Worm (Caenorhabditis elegans) whole organism, L1 larva: ENCODE data around the gene C08F11.13.
"Not testable (repeated sequence)": the region's sequence is repeated elsewhere in the genome, so short reads cannot be mapped to it uniquely, and the experiment has no call there.

Experiments used
- C16A3.4 ChIP-seq: fragments of 150-350 bp; optimal IDR thresholded peaks from 2 replicates; lab custom pipeline; 2014; ENCODE audit warnings: missing biosample characterization, missing genetic modification characterization
- Y116A8C.19 ChIP-seq: sonication (generic microtip); optimal IDR thresholded peaks from 2 replicates; lab custom pipeline; 2016; ENCODE audit warnings: missing compliant biosample characterization, missing genetic modification characterization, borderline replicate concordance
- alr-1 ChIP-seq: fragments of 200-800 bp; sonication (Bioruptor generic); optimal IDR thresholded peaks from 2 replicates; lab custom pipeline; 2018; ENCODE audit warnings: borderline replicate concordance, mild to moderate bottlenecking, missing genetic modification characterization, missing compliant biosample characterization
- aly-2 ChIP-seq: fragments of 150-350 bp; optimal IDR thresholded peaks from 2 replicates; lab custom pipeline; 2014; ENCODE audit warnings: missing biosample characterization, missing genetic modification characterization
- ceh-63 ChIP-seq: fragments of 200-800 bp; sonication (Bioruptor generic); optimal IDR thresholded peaks from 2 replicates; lab custom pipeline; 2018; ENCODE audit warnings: mild to moderate bottlenecking, missing genetic modification characterization, missing compliant biosample characterization
- ceh-82 ChIP-seq, 3 experiments: fragments of 150-350 bp in 1 of 3; sonication (generic microtip) in 2 of 3; optimal IDR thresholded peaks; 2 replicates each; lab custom pipeline; 2014 to 2017; ENCODE audit warnings: missing biosample characterization in 3 of 3, missing genetic modification characterization in 3 of 3
- ces-1 ChIP-seq: fragments of 150-350 bp; optimal IDR thresholded peaks from 2 replicates; lab custom pipeline; 2014; ENCODE audit warnings: missing biosample characterization, missing genetic modification reagents, missing genetic modification characterization
- dpl-1 ChIP-seq, 3 experiments: fragments of 150-350 bp in 2 of 3; sonication (generic microtip) in 1 of 3; optimal IDR thresholded peaks; 2 replicates each; lab custom pipeline; 2014 to 2017; ENCODE audit warnings: missing biosample characterization in 3 of 3, missing genetic modification characterization in 3 of 3, missing genetic modification reagents in 3 of 3
- egl-27 ChIP-seq, 2 experiments: fragments of 150-350 bp in 1 of 2; sonication (generic microtip); optimal IDR thresholded peaks; 3 replicates each; lab custom pipeline; 2017 to 2018; ENCODE audit warnings: missing biosample characterization in 2 of 2, missing genetic modification characterization in 2 of 2, missing genetic modification reagents in 2 of 2
- elt-2 ChIP-seq: sonication (generic microtip); optimal IDR thresholded peaks from 2 replicates; lab custom pipeline; 2016; ENCODE audit warnings: missing genetic modification characterization, mild to moderate bottlenecking, inconsistent platforms, missing compliant biosample characterization, missing genetic modification reagents
- elt-3 ChIP-seq, 6 experiments: fragments of 150-350 bp in 1 of 6; sonication (generic microtip); optimal IDR thresholded peaks; 2 replicates each; lab custom pipeline; 2017 to 2018; ENCODE audit warnings: missing biosample characterization in 6 of 6, missing genetic modification characterization in 6 of 6, inconsistent platforms in 1 of 6
- fkh-4 ChIP-seq: sonication (generic microtip); optimal IDR thresholded peaks from 2 replicates; lab custom pipeline; 2016; ENCODE audit warnings: missing compliant biosample characterization, missing genetic modification characterization, borderline replicate concordance
- fkh-8 ChIP-seq: sonication (generic microtip); optimal IDR thresholded peaks from 2 replicates; lab custom pipeline; 2016; ENCODE audit warnings: mild to moderate bottlenecking, missing genetic modification characterization, missing compliant biosample characterization
- hlh-4 ChIP-seq: sonication (generic microtip); optimal IDR thresholded peaks from 2 replicates; lab custom pipeline; 2016; ENCODE audit warnings: mild to moderate bottlenecking, missing genetic modification characterization, missing compliant biosample characterization
- hpl-2 ChIP-seq: fragments of 150-350 bp; optimal IDR thresholded peaks from 2 replicates; lab custom pipeline; 2014; ENCODE audit warnings: missing biosample characterization, missing genetic modification reagents, missing genetic modification characterization
- lin-35 ChIP-seq, 2 experiments: fragments of 150-350 bp; optimal IDR thresholded peaks; 2 replicates each; lab custom pipeline; 2014; ENCODE audit warnings: missing biosample characterization in 2 of 2, missing genetic modification characterization in 2 of 2, missing genetic modification reagents in 2 of 2
- mab-9 ChIP-seq: fragments of 200-800 bp; sonication (Bioruptor generic); IDR thresholded peaks from 2 replicates; pipeline ENCODE4 v1.3.6; 2022; ENCODE audit warnings: missing genetic modification reagents, missing genetic modification characterization, missing compliant biosample characterization
- mdl-1 ChIP-seq, 2 experiments: fragments of 150-350 bp; optimal IDR thresholded peaks; 2 replicates each; lab custom pipeline; 2014 to 2017; ENCODE audit warnings: missing biosample characterization in 2 of 2, missing genetic modification characterization in 2 of 2, inconsistent platforms in 1 of 2
- nhr-20 ChIP-seq: sonication (generic microtip); optimal IDR thresholded peaks from 2 replicates; lab custom pipeline; 2016; ENCODE audit warnings: mild to moderate bottlenecking, missing genetic modification characterization, missing compliant biosample characterization
- nhr-71 ChIP-seq: sonication (generic microtip); optimal IDR thresholded peaks from 2 replicates; lab custom pipeline; 2016; ENCODE audit warnings: mild to moderate bottlenecking, missing genetic modification characterization, moderate library complexity, missing compliant biosample characterization
- nhr-84 ChIP-seq: sonication (generic microtip); optimal IDR thresholded peaks from 2 replicates; lab custom pipeline; 2017; ENCODE audit warnings: missing biosample characterization, missing genetic modification characterization
- nhr-85 ChIP-seq: sonication (generic microtip); peaks from one replicate; lab custom pipeline; 2016; ENCODE audit warnings: missing genetic modification characterization, inconsistent platforms, missing compliant biosample characterization
- skn-1 ChIP-seq: fragments of 150-350 bp; optimal IDR thresholded peaks from 2 replicates; lab custom pipeline; 2014; ENCODE audit warnings: missing biosample characterization, missing genetic modification characterization
- sptf-1 ChIP-seq: fragments of 150-350 bp; optimal IDR thresholded peaks from 2 replicates; lab custom pipeline; 2014; ENCODE audit warnings: missing biosample characterization, missing genetic modification characterization
- tlp-1 ChIP-seq: fragments of 150-350 bp; optimal IDR thresholded peaks from 2 replicates; lab custom pipeline; 2014; ENCODE audit warnings: missing biosample characterization, missing genetic modification characterization
- unc-130 ChIP-seq: fragments of 150-350 bp; optimal IDR thresholded peaks from 2 replicates; lab custom pipeline; 2017; ENCODE audit warnings: missing biosample characterization, missing genetic modification characterization, inconsistent platforms
- unc-62 ChIP-seq: fragments of 150-350 bp; optimal IDR thresholded peaks from 2 replicates; lab custom pipeline; 2014; ENCODE audit warnings: missing biosample characterization, missing genetic modification reagents, missing genetic modification characterization
- unc-86 ChIP-seq: sonication (generic microtip); optimal IDR thresholded peaks from 2 replicates; lab custom pipeline; 2016; ENCODE audit warnings: missing genetic modification characterization, missing compliant biosample characterization
- unc-98 ChIP-seq: fragments of 200-800 bp; sonication (Bioruptor generic); IDR thresholded peaks from 2 replicates; pipeline ENCODE4 v1.3.6; 2022; ENCODE audit warnings: missing genetic modification characterization, missing compliant biosample characterization
- xbp-1 ChIP-seq: sonication (generic microtip); optimal IDR thresholded peaks from 2 replicates; lab custom pipeline; 2016; ENCODE audit warnings: missing genetic modification characterization, missing compliant biosample characterization
- zip-4 ChIP-seq: fragments of 200-800 bp; sonication (Bioruptor generic); optimal IDR thresholded peaks from 2 replicates; lab custom pipeline; 2018; ENCODE audit warnings: mild to moderate bottlenecking, missing genetic modification characterization, moderate library complexity, missing compliant biosample characterization
- ztf-4 ChIP-seq: fragments of 150-350 bp; optimal IDR thresholded peaks from 2 replicates; lab custom pipeline; 2014; ENCODE audit warnings: missing biosample characterization, missing genetic modification characterization

Gene C08F11.13

ce11 chrIV:13609755-13610154 lies at the start of gene C08F11.13:
C08F11.13 (minus strand) TSS chrIV:13609892.
- no peak for TF ChIP-seq nhr-71 (tag; lab: Kevin White, UChicago)
- TF ChIP-seq nhr-85: peak; percentile 14
- TF ChIP-seq elt-2 (tag; lab: Kevin White, UChicago): peak; percentile 36
- peak in 1 of 2 experiments; percentile 20 for TF ChIP-seq lin-35 (GFP tag; optimal IDR thresholded peaks at IDR 0.05; lab: Kevin White, UChicago)
- TF ChIP-seq, all 84 proteins: peak for 3

- not testable (repeated sequence) for TF ChIP-seq nhr-85; unc-98 (GFP tag; lab: Robert Waterston, UW); tlp-1
- TF ChIP-seq, all 84 proteins: peak for 0; not testable (repeated sequence) for 84
Observed at ce11 chrIV:13659449-13659848, 49.8 kb upstream of the C08F11.13 start, which contains the start of gene Y45F10C.1. Y45F10C.1 (minus strand) TSS chrIV:13659549.

- not testable (repeated sequence) for TF ChIP-seq nhr-20 (tag; lab: Kevin White, UChicago); sptf-1; fkh-4 (tag; lab: Kevin White, UChicago)
Observed at ce11 chrIV:13652023-13652422, 42.3 kb upstream of the C08F11.13 start, which contains the start of gene Y45F10C.6. Y45F10C.6 (plus strand) TSS chrIV:13652323.

ce11 chrIV:13651411-13651810 lies 41.7 kb upstream of the C08F11.13 start, which contains the start of gene C08F11.12:
C08F11.12 (minus strand) TSS chrIV:13651511.
- TF ChIP-seq Y116A8C.19, skn-1, aly-2 (tag; lab: Kevin White, UChicago): not testable (repeated sequence)

- TF ChIP-seq egl-27 (tag; optimal IDR thresholded peaks at IDR 0.05; lab: Kevin White, UChicago): no peak
- TF ChIP-seq C16A3.4 (tag; lab: Kevin White, UChicago): no peak
- no peak for TF ChIP-seq nhr-84
- no peak for TF ChIP-seq ztf-4 (tag; lab: Kevin White, UChicago)
- TF ChIP-seq zip-4 (GFP tag; lab: Kevin White, UChicago): no peak
- TF ChIP-seq ceh-82 (tag; optimal IDR thresholded peaks at IDR 0.05; lab: Kevin White, UChicago): no peak
- TF ChIP-seq skn-1 (tag; lab: Kevin White, UChicago): no peak
- TF ChIP-seq alr-1 (tag; lab: Kevin White, UChicago): no peak
- no peak for TF ChIP-seq sptf-1
- no peak for TF ChIP-seq aly-2 (tag; lab: Kevin White, UChicago)
- no peak for TF ChIP-seq ceh-63 (GFP tag; lab: Kevin White, UChicago)
- no peak for TF ChIP-seq ces-1 (GFP tag; lab: Kevin White, UChicago)
- no peak for TF ChIP-seq elt-3 (tag; optimal IDR thresholded peaks at IDR 0.05; lab: Kevin White, UChicago)
- no peak for TF ChIP-seq mab-9
- TF ChIP-seq unc-86 (tag; lab: Kevin White, UChicago): no peak
- TF ChIP-seq unc-62 (GFP tag; lab: Kevin White, UChicago): no peak
- no peak for TF ChIP-seq fkh-8 (tag; lab: Kevin White, UChicago)
- TF ChIP-seq hpl-2 (GFP tag; lab: Kevin White, UChicago): no peak
- TF ChIP-seq mdl-1 (tag; optimal IDR thresholded peaks at IDR 0.05; lab: Kevin White, UChicago): no peak
- TF ChIP-seq xbp-1: no peak
Observed at ce11 chrIV:13650238-13650637, 40.5 kb upstream of the C08F11.13 start, which contains the start of gene C08F11.17. C08F11.17 (minus strand) TSS chrIV:13650338.

ce11 chrIV:13649126-13649525 lies 39.4 kb upstream of the C08F11.13 start, which contains the start of gene C08F11.10:
C08F11.10 (minus strand) TSS chrIV:13649226.
- TF ChIP-seq xbp-1: no peak
- TF ChIP-seq zip-4 (GFP tag; lab: Kevin White, UChicago): no peak
- TF ChIP-seq hlh-4 (tag; lab: Kevin White, UChicago): no peak
- TF ChIP-seq dpl-1 (GFP tag; optimal IDR thresholded peaks at IDR 0.05; lab: Kevin White, UChicago): no peak
- TF ChIP-seq unc-130 (tag; lab: Kevin White, UChicago): no peak
- TF ChIP-seq, all 84 proteins: peak for 0
